Fruit fly (Drosophila melanogaster): ENCODE data around the gene atk.

atk gene

dm6 chr3L:20471499-20472313 lies 7.0 kb upstream of the atk start (continued):
- TF ChIP-seq Hey (tag; optimal IDR thresholded peaks at IDR 0.05) (peak; percentile 61), Abd-B (GFP tag; optimal IDR thresholded peaks at IDR 0.05) (peak; percentile 40), CG42726 (GFP tag; IDR thresholded peaks at IDR 0.05; ENCODE audit: partially characterized antibody) (no peak), CG6175 (GFP tag; IDR thresholded peaks at IDR 0.05) (no peak), z (GFP tag; IDR thresholded peaks at IDR 0.05) (no peak), CG3281 (GFP tag; optimal IDR thresholded peaks at IDR 0.05) (peak; percentile 6), gcm2 (GFP tag; optimal IDR thresholded peaks at IDR 0.05) (no peak), Gug (GFP tag; IDR thresholded peaks at IDR 0.05) (no peak), Antp (GFP tag; optimal IDR thresholded peaks at IDR 0.05) (peak; percentile 50), CG13296 (GFP tag; optimal IDR thresholded peaks at IDR 0.05) (peak; percentile 57), schlank (tag; optimal IDR thresholded peaks at IDR 0.05) (peak; percentile 71), maf-S (GFP tag; optimal IDR thresholded peaks at IDR 0.05) (peak; percentile 42), knrl (GFP tag; IDR thresholded peaks at IDR 0.05; ENCODE audit: partially characterized antibody) (no peak), CG8089 (GFP tag; optimal IDR thresholded peaks at IDR 0.05) (peak; percentile 83), so (GFP tag; IDR thresholded peaks at IDR 0.05) (0 out of 3 replicates have a peak, but pooled peaks have one; percentile 38), Scr (GFP tag; IDR thresholded peaks at IDR 0.05; ENCODE audit: partially characterized antibody) (no peak), CG8944 (GFP tag; optimal IDR thresholded peaks at IDR 0.05) (peak; percentile 41), CG1024 (GFP tag; IDR thresholded peaks at IDR 0.05) (no peak), jigr1 (GFP tag; IDR thresholded peaks at IDR 0.05) (no peak), az2 (GFP tag; optimal IDR thresholded peaks at IDR 0.05) (no peak), ssp (GFP tag; IDR thresholded peaks at IDR 0.05) (no peak), ato (GFP tag; IDR thresholded peaks at IDR 0.05; ENCODE audit: partially characterized antibody) (no peak), CG10209 (GFP tag; optimal IDR thresholded peaks at IDR 0.05) (peak; percentile 76), lola (GFP tag; optimal IDR thresholded peaks at IDR 0.05) (peak in 1 of 3 experiments; percentile 49), Poxn (GFP tag; IDR thresholded peaks at IDR 0.05) (no peak), Taf1 (GFP tag; IDR thresholded peaks at IDR 0.05) (no peak), sug (tag; optimal IDR thresholded peaks at IDR 0.05) (no peak), abd-A (tag; optimal IDR thresholded peaks at IDR 0.05) (no peak), cwo (GFP tag; optimal IDR thresholded peaks at IDR 0.05) (no peak), disco-r (GFP tag; optimal IDR thresholded peaks at IDR 0.05) (peak; percentile 61), CG14667 (GFP tag; IDR thresholded peaks at IDR 0.05) (no peak), NfI (GFP tag; optimal IDR thresholded peaks at IDR 0.05) (peak; percentile 27), CG2199 (GFP tag; IDR thresholded peaks at IDR 0.05) (0 out of 3 replicates have a peak, but pooled peaks have one; percentile 35), HmgD (GFP tag; optimal IDR thresholded peaks at IDR 0.05) (no peak), Elba2 (GFP tag; optimal IDR thresholded peaks at IDR 0.05) (no peak), grn (GFP tag; optimal IDR thresholded peaks at IDR 0.05) (no peak), sens-2 (GFP tag; IDR thresholded peaks at IDR 0.05) (no peak), CG11398 (GFP tag; optimal IDR thresholded peaks at IDR 0.05) (peak; percentile 80), Hr39 (optimal IDR thresholded peaks at IDR 0.05) (no peak), odd (GFP tag; optimal IDR thresholded peaks at IDR 0.05) (no peak), ATbp (GFP tag; optimal IDR thresholded peaks at IDR 0.05) (peak; percentile 90), ttk (GFP tag; IDR thresholded peaks at IDR 0.05) (no peak), ap (GFP tag; IDR thresholded peaks at IDR 0.05) (no peak), CG2875 (GFP tag; optimal IDR thresholded peaks at IDR 0.05) (peak; percentile 79), CG7928 (GFP tag; optimal IDR thresholded peaks at IDR 0.05) (no peak), Ada2b (GFP tag; IDR thresholded peaks at IDR 0.05) (no peak), CG17568 (GFP tag; optimal IDR thresholded peaks at IDR 0.05) (peak; percentile 69), H2.0 (GFP tag; IDR thresholded peaks at IDR 0.05) (no peak), wdn (GFP tag; IDR thresholded peaks at IDR 0.05) (no peak), CG17328 (GFP tag; IDR thresholded peaks at IDR 0.05) (peak; percentile 32; the same call in 1 of the 2 replicates)
